Fruit fly (Drosophila melanogaster) whole organism, embryonic: ENCODE results near the gene bmm.

Experiments used
- BEAF-32 ChIP-seq: fragments of 200-800 bp; sonication (Bioruptor generic); optimal IDR thresholded peaks from 3 replicates; lab custom pipeline; 2017; ENCODE audit warnings: missing biosample characterization, missing genetic modification characterization, mild to moderate bottlenecking, moderate library complexity, missing genetic modification reagents
- CG10321 ChIP-seq: fragments of 200-800 bp; sonication (Bioruptor generic); IDR thresholded peaks from 2 replicates; pipeline ENCODE4 v1.3.6; 2022; ENCODE audit warnings: missing biosample characterization, missing genetic modification characterization
- CG10654 ChIP-seq: fragments of 200-800 bp; sonication (Bioruptor generic); optimal IDR thresholded peaks from 2 replicates; lab custom pipeline; 2016; ENCODE audit warnings: missing biosample characterization, missing genetic modification characterization
- CG11695 ChIP-seq: fragments of 200-800 bp; sonication (Bioruptor generic); IDR thresholded peaks from 3 replicates; pipeline ENCODE4 v1.3.6; 2022; ENCODE audit warnings: missing biosample characterization, missing genetic modification characterization
- CG12299 ChIP-seq: fragments of 200-800 bp; sonication (Bioruptor generic); optimal IDR thresholded peaks from 2 replicates; lab custom pipeline; 2018; ENCODE audit warnings: missing biosample characterization, mild to moderate bottlenecking, missing genetic modification characterization
- CG14710 ChIP-seq: fragments of 200-800 bp; sonication (Bioruptor generic); optimal IDR thresholded peaks from 3 replicates; lab custom pipeline; 2019; ENCODE audit warnings: missing biosample characterization, mild to moderate bottlenecking, missing genetic modification characterization, moderate library complexity
- CG15514 ChIP-seq: fragments of 200-800 bp; sonication (Bioruptor generic); optimal IDR thresholded peaks from 3 replicates; lab custom pipeline; 2017; ENCODE audit warnings: missing biosample characterization, missing genetic modification characterization, mild to moderate bottlenecking, moderate library complexity, missing genetic modification reagents
- CG15696 ChIP-seq: fragments of 200-800 bp; sonication (Bioruptor generic); optimal IDR thresholded peaks from 2 replicates; lab custom pipeline; 2019; ENCODE audit warnings: missing biosample characterization, mild to moderate bottlenecking, missing genetic modification characterization, moderate library complexity
- CG17186 ChIP-seq: fragments of 200-800 bp; sonication (Bioruptor generic); optimal IDR thresholded peaks from 3 replicates; lab custom pipeline; 2017; ENCODE audit warnings: missing biosample characterization, missing genetic modification reagents, missing genetic modification characterization
- CG17359 ChIP-seq: fragments of 200-800 bp; sonication (Bioruptor generic); optimal IDR thresholded peaks from 3 replicates; lab custom pipeline; 2018; ENCODE audit warnings: missing biosample characterization, mild to moderate bottlenecking, missing genetic modification characterization, moderate library complexity
- CG17568 ChIP-seq: fragments of 200-800 bp; sonication (Bioruptor generic); optimal IDR thresholded peaks from 2 replicates; lab custom pipeline; 2018; ENCODE audit warnings: missing biosample characterization, mild to moderate bottlenecking, missing genetic modification characterization, moderate library complexity
- CG18262 ChIP-seq: fragments of 200-800 bp; optimal IDR thresholded peaks from 3 replicates; lab custom pipeline; 2019; ENCODE audit warnings: missing biosample characterization, mild to moderate bottlenecking, missing genetic modification characterization, moderate library complexity
- CG2120 ChIP-seq: fragments of 200-800 bp; sonication (Bioruptor generic); optimal IDR thresholded peaks from 3 replicates; lab custom pipeline; 2016; ENCODE audit warnings: missing biosample characterization, missing genetic modification characterization
- CG3163 ChIP-seq: fragments of 200-800 bp; sonication (Bioruptor generic); optimal IDR thresholded peaks from 3 replicates; lab custom pipeline; 2016; ENCODE audit warnings: missing biosample characterization, missing genetic modification characterization
- CG43689 ChIP-seq: fragments of 200-800 bp; sonication (Bioruptor generic); IDR thresholded peaks from 2 replicates; pipeline ENCODE4 v1.3.6; 2022; ENCODE audit warnings: missing biosample characterization, missing genetic modification characterization
- CG4820 ChIP-seq: fragments of 200-800 bp; sonication (Bioruptor generic); optimal IDR thresholded peaks from 3 replicates; lab custom pipeline; 2016; ENCODE audit warnings: missing biosample characterization, missing genetic modification characterization
- CG5180 ChIP-seq: fragments of 200-800 bp; sonication (Bioruptor generic); optimal IDR thresholded peaks from 3 replicates; lab custom pipeline; 2017; ENCODE audit warnings: missing biosample characterization, missing genetic modification characterization, mild to moderate bottlenecking, moderate library complexity, missing genetic modification reagents
- CG8478 ChIP-seq: fragments of >200 bp; optimal IDR thresholded peaks from 2 replicates; lab custom pipeline; 2018
- CG9609 ChIP-seq: fragments of 200-800 bp; sonication (Bioruptor generic); optimal IDR thresholded peaks from 3 replicates; lab custom pipeline; 2016; ENCODE audit warnings: missing biosample characterization, missing genetic modification characterization
- Chrac-16 ChIP-seq: fragments of 200-800 bp; sonication (Bioruptor generic); optimal IDR thresholded peaks from 3 replicates; lab custom pipeline; 2016; ENCODE audit warnings: missing biosample characterization, missing genetic modification characterization
- CkIIα-i1 ChIP-seq: fragments of 200-800 bp; sonication (Bioruptor generic); IDR thresholded peaks from 2 replicates; pipeline ENCODE4 v1.3.6; 2022; ENCODE audit warnings: missing biosample characterization, missing genetic modification characterization
- Dbx ChIP-seq: fragments of 200-800 bp; sonication (Bioruptor generic); IDR thresholded peaks from 3 replicates; pipeline ENCODE4 v1.3.6; 2022; ENCODE audit warnings: missing biosample characterization, missing genetic modification characterization
- HHEX ChIP-seq: fragments of 200-800 bp; sonication (Bioruptor generic); optimal IDR thresholded peaks from 3 replicates; lab custom pipeline; 2017; ENCODE audit warnings: missing biosample characterization, mild to moderate bottlenecking, missing genetic modification characterization, missing genetic modification reagents
- Hey ChIP-seq: fragments of 200-800 bp; sonication (Bioruptor generic); optimal IDR thresholded peaks from 3 replicates; lab custom pipeline; 2018; ENCODE audit warnings: missing biosample characterization, mild to moderate bottlenecking, missing genetic modification characterization
- Jarid2 ChIP-seq: fragments of 200-800 bp; sonication (Bioruptor generic); optimal IDR thresholded peaks from 3 replicates; lab custom pipeline; 2017; ENCODE audit warnings: mild to moderate bottlenecking, missing biosample characterization, missing genetic modification reagents, missing genetic modification characterization
- Med ChIP-seq: fragments of 200-800 bp; sonication (Bioruptor generic); peaks from one replicate; lab custom pipeline; 2016; ENCODE audit warnings: missing biosample characterization, missing genetic modification characterization, mild to moderate bottlenecking, inconsistent platforms, moderate library complexity
- NFAT ChIP-seq: fragments of 200-800 bp; sonication (Bioruptor generic); IDR thresholded peaks from 2 replicates; pipeline ENCODE4 v1.3.6; 2022; ENCODE audit warnings: missing biosample characterization, missing genetic modification characterization
- NK7.1 ChIP-seq: fragments of 200-800 bp; sonication (Bioruptor generic); optimal IDR thresholded peaks from 3 replicates; lab custom pipeline; 2016; ENCODE audit warnings: missing biosample characterization, missing genetic modification characterization
- Pdp1 ChIP-seq, 2 experiments: fragments of 200-800 bp; sonication (Bioruptor generic); optimal IDR thresholded peaks; 3 replicates each; lab custom pipeline; 2016; ENCODE audit warnings: missing biosample characterization in 2 of 2, missing genetic modification characterization in 2 of 2, mild to moderate bottlenecking in 1 of 2, moderate library complexity in 1 of 2
- Ptx1 ChIP-seq: fragments of 200-800 bp; sonication (Bioruptor generic); IDR thresholded peaks from 2 replicates; pipeline ENCODE4 v1.3.6; 2022; ENCODE audit warnings: missing biosample characterization, missing genetic modification characterization
- Scr ChIP-seq: fragments of 200-800 bp; sonication (Bioruptor generic); IDR thresholded peaks from 2 replicates; pipeline ENCODE4 v1.3.6; 2022; ENCODE audit warnings: missing biosample characterization, missing genetic modification characterization; ENCODE audit not compliant: partially characterized antibody
- Sin3A ChIP-seq: fragments of >200 bp; optimal IDR thresholded peaks from 2 replicates; lab custom pipeline; 2018
- Six4 ChIP-seq: fragments of 200-800 bp; sonication (Bioruptor generic); optimal IDR thresholded peaks from 2 replicates; lab custom pipeline; 2016; ENCODE audit warnings: missing biosample characterization, missing genetic modification characterization
- YL-1 ChIP-seq: fragments of 200-800 bp; sonication (Bioruptor generic); optimal IDR thresholded peaks from 3 replicates; lab custom pipeline; 2017; ENCODE audit warnings: missing biosample characterization, mild to moderate bottlenecking, missing genetic modification characterization
- bowl ChIP-seq: fragments of 200-800 bp; sonication (Bioruptor generic); IDR thresholded peaks from 2 replicates; pipeline ENCODE4 v1.3.6; 2022; ENCODE audit warnings: missing biosample characterization, missing genetic modification characterization
- br ChIP-seq: fragments of >200 bp; optimal IDR thresholded peaks from 2 replicates; lab custom pipeline; 2017
- caup ChIP-seq: fragments of 200-800 bp; sonication (Bioruptor generic); optimal IDR thresholded peaks from 3 replicates; lab custom pipeline; 2017; ENCODE audit warnings: missing biosample characterization, mild to moderate bottlenecking, missing genetic modification characterization, moderate library complexity; ENCODE audit not compliant: severe bottlenecking
- crp ChIP-seq, 2 experiments: fragments of 200-800 bp; sonication (Bioruptor generic); optimal IDR thresholded peaks; 2 replicates in 1 of 2; 3 replicates in 1 of 2; lab custom pipeline; 2017; ENCODE audit warnings: missing biosample characterization in 2 of 2, missing genetic modification characterization in 2 of 2, mild to moderate bottlenecking in 1 of 2, moderate library complexity in 1 of 2
- ems ChIP-seq: fragments of 200-800 bp; sonication (Bioruptor generic); optimal IDR thresholded peaks from 3 replicates; lab custom pipeline; 2016; ENCODE audit warnings: missing biosample characterization, missing genetic modification characterization
- insv ChIP-seq, 2 experiments: fragments of 200-800 bp; sonication (Bioruptor generic); optimal IDR thresholded peaks; 3 replicates each; lab custom pipeline; 2016 to 2018; ENCODE audit warnings: missing biosample characterization in 2 of 2, missing genetic modification characterization in 2 of 2
- kah ChIP-seq: fragments of 200-800 bp; sonication (Bioruptor generic); optimal IDR thresholded peaks from 2 replicates; lab custom pipeline; 2018; ENCODE audit warnings: missing biosample characterization, mild to moderate bottlenecking, missing genetic modification characterization
- kay ChIP-seq: fragments of 200-800 bp; sonication (Bioruptor generic); optimal IDR thresholded peaks from 2 replicates; lab custom pipeline; 2016; ENCODE audit warnings: missing biosample characterization, missing genetic modification characterization
- klu ChIP-seq: fragments of 200-800 bp; sonication (Bioruptor generic); IDR thresholded peaks from 2 replicates; pipeline ENCODE4 v1.3.6; 2022; ENCODE audit warnings: missing biosample characterization, missing genetic modification characterization
- pzg ChIP-seq: fragments of 200-800 bp; sonication (Bioruptor generic); optimal IDR thresholded peaks from 3 replicates; lab custom pipeline; 2018; ENCODE audit warnings: missing biosample characterization, mild to moderate bottlenecking, missing genetic modification characterization, moderate library complexity
- sisA ChIP-seq: fragments of 200-800 bp; sonication (Bioruptor generic); IDR thresholded peaks from 2 replicates; pipeline ENCODE4 v1.3.6; 2022; ENCODE audit warnings: missing biosample characterization, missing genetic modification characterization
- ssp ChIP-seq: fragments of 200-800 bp; sonication (Bioruptor generic); IDR thresholded peaks from 2 replicates; pipeline ENCODE4 v1.3.6; 2022; ENCODE audit warnings: missing biosample characterization, missing genetic modification characterization
- tin ChIP-seq: fragments of 200-800 bp; sonication (Bioruptor generic); optimal IDR thresholded peaks from 3 replicates; lab custom pipeline; 2016; ENCODE audit warnings: missing biosample characterization, missing genetic modification characterization
- trem ChIP-seq: fragments of 200-800 bp; optimal IDR thresholded peaks from 3 replicates; lab custom pipeline; 2019; ENCODE audit warnings: missing biosample characterization, mild to moderate bottlenecking, missing genetic modification characterization, moderate library complexity
- usp ChIP-seq: fragments of >200 bp; optimal IDR thresholded peaks from 2 replicates; lab custom pipeline; 2017; ENCODE audit warnings: missing biosample characterization, missing genetic modification characterization

Gene bmm

dm6 chr3L:14801854-14802616, 15.8 kb upstream of the bmm start, which contains the start of gene NHP2 (continued):
- TF ChIP-seq kay (GFP tag; lab: Kevin White, UChicago) (peak; percentile 44), CG15514 (GFP tag; lab: Kevin White, UChicago) (peak; percentile 82), Six4 (GFP tag; lab: Kevin White, UChicago) (peak; percentile 69), Hey (no peak), bowl (GFP tag; lab: Robert Waterston, UW) (peak; percentile 34; the same call in 1 of the 2 replicates), Dbx (GFP tag; lab: Robert Waterston, UW) (peak; percentile 87), sisA (GFP tag; lab: Robert Waterston, UW) (peak; percentile 68), Chrac-16 (GFP tag; lab: Kevin White, UChicago) (peak; percentile 69), CG10654 (peak; percentile 77), YL-1 (GFP tag; lab: Kevin White, UChicago) (peak; percentile 95), caup (peak; percentile 87), CG8478 (lab: Kevin White, UChicago) (no peak), CG18262 (tag; lab: Kevin White, UChicago) (peak; percentile 82), CG43689 (GFP tag; lab: Robert Waterston, UW) (peak; percentile 52; the same call in 1 of the 2 replicates), CG17359 (tag; lab: Kevin White, UChicago) (peak; percentile 83), klu (GFP tag; lab: Robert Waterston, UW) (peak; percentile 43; the same call in 1 of the 2 replicates), CG5180 (GFP tag; lab: Kevin White, UChicago) (no peak), trem (tag; lab: Kevin White, UChicago) (peak; percentile 88), ems (GFP tag; lab: Kevin White, UChicago) (peak; percentile 58), CG14710 (peak; percentile 83), CG17568 (GFP tag; lab: Kevin White, UChicago) (no peak), NK7.1 (GFP tag; lab: Kevin White, UChicago) (peak; percentile 27), NFAT (GFP tag; lab: Robert Waterston, UW) (peak; percentile 76; the same call in 1 of the 2 replicates), insv (GFP tag; optimal IDR thresholded peaks at IDR 0.05; lab: Kevin White, UChicago) (peak in 1 of 2 experiments; percentile 57), kah (GFP tag; lab: Kevin White, UChicago) (peak; percentile 76), CG17186 (GFP tag; lab: Kevin White, UChicago) (peak; percentile 18), tin (GFP tag; lab: Kevin White, UChicago) (peak; percentile 80), CG15696 (tag; lab: Kevin White, UChicago) (peak; percentile 67), crp (GFP tag; optimal IDR thresholded peaks at IDR 0.05; lab: Kevin White, UChicago) (peak in 1 of 2 experiments; percentile 70), CG10321 (GFP tag; lab: Robert Waterston, UW) (peak; percentile 51; the same call in 1 of the 2 replicates), CG3163 (GFP tag; lab: Kevin White, UChicago) (no peak), Jarid2 (GFP tag; lab: Kevin White, UChicago) (no peak), br (lab: Kevin White, UChicago) (no peak), Ptx1 (GFP tag; lab: Robert Waterston, UW) (peak; percentile 77), CG2120 (GFP tag; lab: Kevin White, UChicago) (peak; percentile 86), Scr (GFP tag; lab: Robert Waterston, UW) (peak; percentile 48), Sin3A (lab: Kevin White, UChicago) (peak; percentile 22), ssp (peak; percentile 65), pzg (peak; percentile 94), BEAF-32 (peak; percentile 47), CG12299 (tag; lab: Kevin White, UChicago) (peak; percentile 75), Pdp1 (GFP tag; optimal IDR thresholded peaks at IDR 0.05; lab: Kevin White, UChicago) (peak in 1 of 2 experiments; percentile 65), HHEX (peak; percentile 85), CG11695 (GFP tag; lab: Robert Waterston, UW) (peak; percentile 83), CkIIα-i1 (no peak; the same call in 1 of the 2 replicates), CG9609 (GFP tag; lab: Kevin White, UChicago) (peak; percentile 23), CG4820 (GFP tag; lab: Kevin White, UChicago) (peak; percentile 62), usp (GFP tag; lab: Kevin White, UChicago) (no peak), Med (peak; percentile 93)
